Worm (Caenorhabditis elegans) whole organism, late embryonic: ENCODE results near the gene F16F9.3.
"Not testable (repeated sequence)": the region's sequence is repeated elsewhere in the genome, so short reads cannot be mapped to it uniquely, and the experiment has no call there.

ENCODE experiments used
- C38D4.7 ChIP-seq: fragments of 200-800 bp; sonication (Bioruptor generic); optimal IDR thresholded peaks from 2 replicates; lab custom pipeline; 2018; ENCODE audit warnings: mild to moderate bottlenecking, missing genetic modification characterization, moderate library complexity, missing compliant biosample characterization
- T23F11.4 ChIP-seq: fragments of 200-800 bp; sonication (Bioruptor generic); optimal IDR thresholded peaks from 2 replicates; lab custom pipeline; 2018; ENCODE audit warnings: mild to moderate bottlenecking, missing genetic modification characterization, missing compliant biosample characterization
- ama-1 ChIP-seq: fragments of 150-350 bp; optimal IDR thresholded peaks from 2 replicates; lab custom pipeline; 2014
- ceh-14 ChIP-seq: sonication (generic microtip); optimal IDR thresholded peaks from 2 replicates; lab custom pipeline; 2016; ENCODE audit warnings: missing genotype, missing genetic modification characterization, missing compliant biosample characterization
- ceh-19 ChIP-seq: fragments of 200-800 bp; sonication (Bioruptor generic); optimal IDR thresholded peaks from 2 replicates; lab custom pipeline; 2018; ENCODE audit warnings: mild to moderate bottlenecking, missing genetic modification characterization, missing compliant biosample characterization
- ceh-22 ChIP-seq: sonication (generic microtip); optimal IDR thresholded peaks from 2 replicates; lab custom pipeline; 2017; ENCODE audit warnings: missing biosample characterization, missing genetic modification characterization
- ceh-34 ChIP-seq: sonication (generic microtip); optimal IDR thresholded peaks from 2 replicates; lab custom pipeline; 2016; ENCODE audit warnings: mild to moderate bottlenecking, missing genetic modification characterization, missing compliant biosample characterization
- ceh-45 ChIP-seq: fragments of 200-800 bp; sonication (Bioruptor generic); IDR thresholded peaks from 2 replicates; pipeline ENCODE4 v1.3.6; 2022; ENCODE audit warnings: missing genetic modification reagents, missing genetic modification characterization, missing compliant biosample characterization
- ceh-48 ChIP-seq: sonication (generic microtip); optimal IDR thresholded peaks from 2 replicates; lab custom pipeline; 2016; ENCODE audit warnings: missing genetic modification characterization, inconsistent platforms, missing compliant biosample characterization
- che-1 ChIP-seq: sonication (generic microtip); optimal IDR thresholded peaks from 2 replicates; lab custom pipeline; 2016; ENCODE audit warnings: mild to moderate bottlenecking, missing genetic modification characterization, missing compliant biosample characterization
- dve-1 ChIP-seq: sonication (generic microtip); optimal IDR thresholded peaks from 2 replicates; lab custom pipeline; 2017; ENCODE audit warnings: antibody characterized with exemption, mild to moderate bottlenecking, missing genetic modification characterization, missing compliant biosample characterization
- ets-4 ChIP-seq: sonication (generic microtip); optimal IDR thresholded peaks from 2 replicates; lab custom pipeline; 2016; ENCODE audit warnings: missing genetic modification characterization, missing compliant biosample characterization
- eyg-1 ChIP-seq: sonication (generic microtip); optimal IDR thresholded peaks from 2 replicates; lab custom pipeline; 2016; ENCODE audit warnings: missing genotype, missing genetic modification characterization, missing compliant biosample characterization
- fax-1 ChIP-seq: sonication (generic microtip); optimal IDR thresholded peaks from 2 replicates; lab custom pipeline; 2016; ENCODE audit warnings: missing genotype, missing genetic modification characterization, missing compliant biosample characterization
- fkh-10 ChIP-seq: fragments of 150-350 bp; optimal IDR thresholded peaks from 2 replicates; lab custom pipeline; 2014; ENCODE audit warnings: missing biosample characterization, missing genetic modification reagents, missing genetic modification characterization
- fkh-6 ChIP-seq: sonication (generic microtip); optimal IDR thresholded peaks from 2 replicates; lab custom pipeline; 2016; ENCODE audit warnings: missing genetic modification characterization, missing compliant biosample characterization
- gmeb-2 ChIP-seq: sonication (generic microtip); optimal IDR thresholded peaks from 2 replicates; lab custom pipeline; 2016; ENCODE audit warnings: missing genetic modification characterization, inconsistent platforms, missing compliant biosample characterization
- hlh-13 ChIP-seq: fragments of 200-800 bp; sonication (Bioruptor generic); optimal IDR thresholded peaks from 2 replicates; lab custom pipeline; 2018; ENCODE audit warnings: mild to moderate bottlenecking, missing genetic modification characterization, missing compliant biosample characterization
- hlh-15 ChIP-seq: sonication (generic microtip); optimal IDR thresholded peaks from 2 replicates; lab custom pipeline; 2016; ENCODE audit warnings: missing genetic modification characterization, missing compliant biosample characterization
- hlh-8 ChIP-seq: sonication (generic microtip); optimal IDR thresholded peaks from 2 replicates; lab custom pipeline; 2016; ENCODE audit warnings: missing genotype, missing genetic modification characterization, missing compliant biosample characterization
- lin-11 ChIP-seq: fragments of 200-800 bp; sonication (Bioruptor generic); optimal IDR thresholded peaks from 2 replicates; lab custom pipeline; 2018; ENCODE audit warnings: mild to moderate bottlenecking, missing genetic modification characterization, missing compliant biosample characterization
- madf-2 ChIP-seq: sonication (generic microtip); optimal IDR thresholded peaks from 2 replicates; lab custom pipeline; 2017; ENCODE audit warnings: missing genetic modification characterization, missing compliant biosample characterization
- pax-1 ChIP-seq: fragments of 150-350 bp; optimal IDR thresholded peaks from 2 replicates; lab custom pipeline; 2014; ENCODE audit warnings: missing biosample characterization, missing genetic modification characterization
- pha-2 ChIP-seq: sonication (generic microtip); optimal IDR thresholded peaks from 2 replicates; lab custom pipeline; 2017; ENCODE audit warnings: mild to moderate bottlenecking, missing genetic modification characterization, missing compliant biosample characterization
- pha-4 ChIP-seq: fragments of 150-350 bp; optimal IDR thresholded peaks from 2 replicates; lab custom pipeline; 2018; ENCODE audit warnings: missing biosample characterization, missing genetic modification reagents, missing genetic modification characterization
- pqm-1 ChIP-seq: sonication (generic microtip); optimal IDR thresholded peaks from 2 replicates; lab custom pipeline; 2016; ENCODE audit warnings: missing genetic modification characterization, missing compliant biosample characterization
- pros-1 ChIP-seq: fragments of 150-350 bp; optimal IDR thresholded peaks from 2 replicates; lab custom pipeline; 2014; ENCODE audit warnings: missing biosample characterization, missing genetic modification reagents, missing genetic modification characterization
- rnt-1 ChIP-seq: sonication (generic microtip); optimal IDR thresholded peaks from 2 replicates; lab custom pipeline; 2016; ENCODE audit warnings: missing genetic modification characterization, missing compliant biosample characterization
- sox-2 ChIP-seq: fragments of 200-800 bp; sonication (Bioruptor generic); IDR thresholded peaks from 2 replicates; pipeline ENCODE4 v1.3.6; 2022; ENCODE audit warnings: missing genetic modification reagents, missing genetic modification characterization, missing compliant biosample characterization
- sox-4 ChIP-seq: sonication (generic microtip); optimal IDR thresholded peaks from 2 replicates; lab custom pipeline; 2017; ENCODE audit warnings: mild to moderate bottlenecking, missing genetic modification characterization, inconsistent platforms, missing compliant biosample characterization
- syd-9 ChIP-seq: sonication (generic microtip); optimal IDR thresholded peaks from 2 replicates; lab custom pipeline; 2016; ENCODE audit warnings: mild to moderate bottlenecking, missing genetic modification characterization, moderate library complexity, missing compliant biosample characterization
- tbx-2 ChIP-seq: sonication (generic microtip); optimal IDR thresholded peaks from 2 replicates; lab custom pipeline; 2016; ENCODE audit warnings: missing genetic modification characterization, missing compliant biosample characterization
- tbx-7 ChIP-seq: sonication (generic microtip); optimal IDR thresholded peaks from 2 replicates; lab custom pipeline; 2016; ENCODE audit warnings: missing genotype, missing genetic modification characterization, missing compliant biosample characterization
- ttx-3 ChIP-seq: sonication (generic microtip); optimal IDR thresholded peaks from 2 replicates; lab custom pipeline; 2016; ENCODE audit warnings: missing genetic modification reagents, missing genetic modification characterization, missing compliant biosample characterization
- unc-86 ChIP-seq: sonication (generic microtip); optimal IDR thresholded peaks from 2 replicates; lab custom pipeline; 2016; ENCODE audit warnings: missing genetic modification characterization, missing compliant biosample characterization
- zip-5 ChIP-seq: sonication (generic microtip); optimal IDR thresholded peaks from 2 replicates; lab custom pipeline; 2016; ENCODE audit warnings: missing genetic modification characterization, missing compliant biosample characterization
- ztf-16 ChIP-seq: sonication (generic microtip); optimal IDR thresholded peaks from 2 replicates; lab custom pipeline; 2017; ENCODE audit warnings: missing genetic modification characterization, missing compliant biosample characterization

F16F9.3 gene

DNA sequence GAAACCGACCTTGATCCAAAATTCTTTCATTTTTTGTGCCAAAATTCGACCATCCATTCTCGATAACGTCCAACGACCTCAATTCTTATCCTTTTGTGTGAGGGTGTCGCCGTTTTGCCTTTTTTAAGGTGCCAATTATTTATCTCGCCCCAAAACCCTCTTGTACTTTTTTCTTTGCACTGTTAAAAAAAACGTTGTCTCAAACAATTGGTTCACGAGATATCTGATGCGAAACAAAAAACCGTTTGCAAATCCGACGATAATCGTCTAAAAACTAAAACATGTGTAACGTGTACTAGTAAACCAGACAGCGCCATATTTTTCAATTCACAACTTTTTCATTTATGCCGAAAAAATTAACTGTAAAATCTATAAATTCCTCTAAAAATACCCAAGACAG lies at the start of gene F16F9.3:
F16F9.3 (plus strand) TSS at position 301 of the 400 bp plus-strand sequence.
- TF ChIP-seq pax-1 (no peak), tbx-7 (tag; lab: Kevin White, UChicago) (no peak), ceh-14 (tag; lab: Kevin White, UChicago) (no peak), ceh-45 (GFP tag; lab: Robert Waterston, UW) (no peak), tbx-2 (tag; lab: Kevin White, UChicago) (no peak), zip-5 (tag; lab: Kevin White, UChicago) (no peak), pha-4 (tag; lab: Kevin White, UChicago) (no peak), sox-4 (tag; lab: Kevin White, UChicago) (no peak), hlh-13 (GFP tag; lab: Kevin White, UChicago) (no peak), ttx-3 (tag; lab: Kevin White, UChicago) (no peak), pros-1 (tag; lab: Kevin White, UChicago) (no peak), ceh-34 (tag; lab: Kevin White, UChicago) (no peak), T23F11.4 (GFP tag; lab: Kevin White, UChicago) (no peak), ceh-19 (GFP tag; lab: Kevin White, UChicago) (no peak), lin-11 (no peak), pha-2 (no peak), rnt-1 (no peak), C38D4.7 (GFP tag; lab: Kevin White, UChicago) (no peak), pqm-1 (no peak)

DNA sequence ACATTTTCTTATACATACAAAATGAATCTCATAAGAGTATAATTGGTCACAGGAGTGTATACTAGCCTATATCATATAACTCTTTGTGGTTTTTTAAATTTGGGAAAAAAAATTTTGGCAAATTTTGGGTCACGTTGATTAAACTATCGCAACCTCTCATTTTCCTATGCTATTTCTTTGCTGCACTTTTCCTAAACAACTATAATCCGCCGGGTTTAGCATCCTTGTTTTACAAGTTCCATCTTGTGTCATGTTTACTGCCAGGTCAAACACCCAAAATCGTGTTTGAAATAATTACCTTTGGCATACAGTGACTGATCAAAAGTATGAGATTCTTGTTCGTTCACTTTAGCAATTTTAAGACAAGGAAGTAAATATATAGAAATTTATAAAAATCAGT lies 49.1 kb upstream of the F16F9.3 start, which contains the start of gene sulp-3:
sulp-3 (minus strand) TSS at position 101 of the 400 bp plus-strand sequence.
- TF ChIP-seq ceh-34 (tag; lab: Kevin White, UChicago) (no peak), ceh-14 (tag; lab: Kevin White, UChicago) (no peak), sox-2 (GFP tag; lab: Robert Waterston, UW) (no peak), ceh-48 (tag; lab: Kevin White, UChicago) (no peak), lin-11 (no peak), fkh-6 (no peak)

DNA sequence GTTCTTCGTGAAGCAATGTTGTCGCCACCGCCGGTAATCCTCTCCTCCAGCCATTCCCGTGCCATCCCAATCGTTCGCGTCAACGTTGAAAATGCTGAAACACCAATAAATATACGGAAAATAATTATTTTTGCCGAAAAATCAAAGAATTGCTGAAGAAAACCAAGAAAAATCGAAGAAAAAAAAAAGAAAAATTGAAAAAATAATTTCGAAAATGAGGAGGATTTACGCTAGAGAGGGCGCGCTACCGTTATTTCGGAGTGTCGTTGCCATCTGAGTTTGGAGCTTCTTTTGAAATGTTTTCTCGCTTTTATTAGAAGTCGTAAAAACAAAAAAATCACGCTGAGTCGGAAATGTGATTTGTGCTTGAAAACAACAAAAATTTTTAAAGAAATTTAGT lies 46.7 kb upstream of the F16F9.3 start, which contains the start of gene F08F1.9:
F08F1.9 (minus strand) TSS at position 101 of the 400 bp plus-strand sequence.
- TF ChIP-seq ceh-45 (GFP tag; lab: Robert Waterston, UW); syd-9; ttx-3 (tag; lab: Kevin White, UChicago): not testable (repeated sequence)

DNA sequence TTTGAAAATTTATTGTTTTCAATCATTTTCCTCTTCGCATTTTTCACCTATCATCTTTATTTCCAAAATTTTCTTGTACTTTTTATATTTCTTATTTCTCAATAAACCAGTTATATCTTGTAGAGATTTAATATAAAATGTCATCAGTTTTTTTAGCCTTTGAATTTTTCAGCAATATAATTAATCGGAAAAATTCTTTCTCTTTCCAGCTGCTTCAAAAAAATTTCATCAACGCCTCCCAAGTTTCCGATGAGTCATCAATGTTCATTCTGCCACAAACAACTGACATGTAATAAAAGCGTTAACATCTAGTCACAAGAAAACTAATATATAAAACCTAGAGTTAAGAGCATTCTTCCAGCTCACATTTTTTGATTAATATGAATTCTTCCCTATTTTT lies 44.3 kb upstream of the F16F9.3 start, which contains the start of gene F08F1.4:
F08F1.4 (plus strand) TSS at position 301 of the 400 bp plus-strand sequence.
- TF ChIP-seq C38D4.7 (GFP tag; lab: Kevin White, UChicago) (no peak), ttx-3 (tag; lab: Kevin White, UChicago) (no peak), che-1 (no peak), tbx-2 (tag; lab: Kevin White, UChicago) (no peak), gmeb-2 (tag; lab: Kevin White, UChicago) (no peak), ztf-16 (no peak), hlh-15 (tag; lab: Kevin White, UChicago) (no peak), ets-4 (tag; lab: Kevin White, UChicago) (no peak), fkh-10 (no peak), fax-1 (tag; lab: Kevin White, UChicago) (no peak), eyg-1 (no peak), ceh-22 (tag; lab: Kevin White, UChicago) (no peak), unc-86 (tag; lab: Kevin White, UChicago) (no peak), dve-1 (no peak), ama-1 (no peak), madf-2 (no peak), hlh-8 (tag; lab: Kevin White, UChicago) (no peak), tbx-7 (tag; lab: Kevin White, UChicago) (no peak)
